Worm (Caenorhabditis elegans): Measurements from ENCODE around the gene fip-7.
A peak's percentile ranks its signal among the peaks of the same experiment; 100 is the strongest.

fip-7 gene

ce11 chrIV:16657488-16657982, 31.5 kb downstream of the fip-7 start (continued):
- TF ChIP-seq sptf-1 (tag; optimal IDR thresholded peaks at IDR 0.05) (no peak), hpl-2 (GFP tag; optimal IDR thresholded peaks at IDR 0.05) (no peak), grh-1 (GFP tag; IDR thresholded peaks at IDR 0.05) (no peak), fkh-8 (tag; optimal IDR thresholded peaks at IDR 0.05) (no peak), skn-1 (tag; optimal IDR thresholded peaks at IDR 0.05) (no peak), nhr-11 (tag; optimal IDR thresholded peaks at IDR 0.05) (no peak), dsc-1 (tag; optimal IDR thresholded peaks at IDR 0.05) (no peak), fos-1 (tag; optimal IDR thresholded peaks at IDR 0.05) (no peak), lir-3 (tag; optimal IDR thresholded peaks at IDR 0.05; ENCODE audit: poor library complexity) (no peak), nhr-12 (tag; optimal IDR thresholded peaks at IDR 0.05) (no peak), efl-3 (GFP tag; optimal IDR thresholded peaks at IDR 0.05) (no peak), hlh-4 (tag; optimal IDR thresholded peaks at IDR 0.05) (no peak), C04F5.9 (tag; optimal IDR thresholded peaks at IDR 0.05) (no peak), lsy-2 (tag; optimal IDR thresholded peaks at IDR 0.05) (peak; percentile 11 to 21), C34B4.2 (tag; optimal IDR thresholded peaks at IDR 0.05) (no peak), nhr-84 (tag; optimal IDR thresholded peaks at IDR 0.05) (no peak), nhr-20 (tag; optimal IDR thresholded peaks at IDR 0.05) (no peak), ztf-4 (tag; optimal IDR thresholded peaks at IDR 0.05) (no peak), jun-1 (tag; optimal IDR thresholded peaks at IDR 0.05) (no peak), nhr-47 (tag; optimal IDR thresholded peaks at IDR 0.05) (no peak), isw-1 (GFP tag; IDR thresholded peaks at IDR 0.05) (no peak), pqm-1 (tag; optimal IDR thresholded peaks at IDR 0.05) (no peak), lin-14 (GFP tag; optimal IDR thresholded peaks at IDR 0.05) (peak; percentile 23), ceh-8 (GFP tag; optimal IDR thresholded peaks at IDR 0.05) (no peak), ceh-82 (tag; optimal IDR thresholded peaks at IDR 0.05) (no peak), unc-62 (GFP tag; optimal IDR thresholded peaks at IDR 0.05) (no peak), rnt-1 (tag; optimal IDR thresholded peaks at IDR 0.05) (no peak), aly-2 (tag; optimal IDR thresholded peaks at IDR 0.05) (no peak), ces-1 (GFP tag; optimal IDR thresholded peaks at IDR 0.05) (no peak), pax-3 (tag; optimal IDR thresholded peaks at IDR 0.05) (no peak), snu-23 (GFP tag; optimal IDR thresholded peaks at IDR 0.05) (no peak), pag-3 (tag; optimal IDR thresholded peaks at IDR 0.05; ENCODE audit: borderline replicate concordance, insufficient read depth) (no peak), mab-9 (GFP tag; IDR thresholded peaks at IDR 0.05) (no peak), ztf-11 (tag; optimal IDR thresholded peaks at IDR 0.05) (no peak), efl-1 (optimal IDR thresholded peaks at IDR 0.05) (no peak), efl-1 (GFP tag; optimal IDR thresholded peaks at IDR 0.05 in 1 of 2) (peak; percentile 19 to 27), tbx-2 (tag; optimal IDR thresholded peaks at IDR 0.05) (no peak), fkh-10 (GFP tag; optimal IDR thresholded peaks at IDR 0.05) (peak; percentile 16), nhr-19 (GFP tag; conservative IDR thresholded peaks at IDR 0.05) (no peak), dpl-1 (GFP tag; optimal IDR thresholded peaks at IDR 0.05) (peak in 1 of 3 experiments; percentile 13), lin-39 (tag; optimal IDR thresholded peaks at IDR 0.05) (no peak), mdl-1 (tag; optimal IDR thresholded peaks at IDR 0.05) (no peak), nhr-76 (tag; optimal IDR thresholded peaks at IDR 0.05) (no peak), unc-30 (tag; optimal IDR thresholded peaks at IDR 0.05) (no peak)

- TF ChIP-seq mep-1 (tag; optimal IDR thresholded peaks at IDR 0.05) (peak; percentile 52), lin-13 (GFP tag; optimal IDR thresholded peaks at IDR 0.05) (no peak), hlh-17 (GFP tag; optimal IDR thresholded peaks at IDR 0.05; ENCODE audit: borderline replicate concordance) (no peak), dsc-1 (tag; optimal IDR thresholded peaks at IDR 0.05) (peak; percentile 54), ztf-4 (tag; optimal IDR thresholded peaks at IDR 0.05) (peak; percentile 28), zip-4 (GFP tag; optimal IDR thresholded peaks at IDR 0.05) (no peak), egl-27 (tag; optimal IDR thresholded peaks at IDR 0.05) (no peak), hlh-4 (tag; optimal IDR thresholded peaks at IDR 0.05) (no peak), unc-62 (GFP tag; optimal IDR thresholded peaks at IDR 0.05) (no peak), grh-1 (GFP tag; IDR thresholded peaks at IDR 0.05) (no peak), nhr-71 (tag; optimal IDR thresholded peaks at IDR 0.05) (peak; percentile 87), alr-1 (tag; optimal IDR thresholded peaks at IDR 0.05; ENCODE audit: borderline replicate concordance) (no peak), unc-130 (tag; optimal IDR thresholded peaks at IDR 0.05) (no peak), aly-2 (tag; optimal IDR thresholded peaks at IDR 0.05) (no peak), dpl-1 (GFP tag; optimal IDR thresholded peaks at IDR 0.05) (no peak), ceh-63 (GFP tag; optimal IDR thresholded peaks at IDR 0.05) (no peak), snpc-4 (tag; optimal IDR thresholded peaks at IDR 0.05) (no peak)
Observed at ce11 chrIV:16658731-16659130, 32.7 kb downstream of the fip-7 start.
